Fruit fly (Drosophila melanogaster) whole organism, embryonic: ENCODE results near the gene Mst89B.
A peak's percentile ranks its signal among the peaks of the same experiment; 100 is the strongest.

Source experiments
- ATbp ChIP-seq: fragments of 200-800 bp; sonication (Bioruptor generic); optimal IDR thresholded peaks from 2 replicates; lab custom pipeline; 2017; ENCODE audit warnings: missing biosample characterization, mild to moderate bottlenecking, missing genetic modification characterization, missing genetic modification reagents
- CG10462 ChIP-seq: fragments of 200-800 bp; sonication (Bioruptor generic); optimal IDR thresholded peaks from 2 replicates; lab custom pipeline; 2016; ENCODE audit warnings: missing biosample characterization, missing genetic modification characterization
- CG12155 ChIP-seq: fragments of 200-800 bp; sonication (Bioruptor generic); optimal IDR thresholded peaks from 3 replicates; lab custom pipeline; 2016; ENCODE audit warnings: missing biosample characterization, missing genetic modification characterization
- CG14014 ChIP-seq: fragments of 200-800 bp; sonication (Bioruptor generic); IDR thresholded peaks from 2 replicates; pipeline ENCODE4 v1.3.6; 2022; ENCODE audit warnings: missing biosample characterization, missing genetic modification characterization
- CG15696 ChIP-seq: fragments of 200-800 bp; sonication (Bioruptor generic); optimal IDR thresholded peaks from 2 replicates; lab custom pipeline; 2019; ENCODE audit warnings: missing biosample characterization, mild to moderate bottlenecking, missing genetic modification characterization, moderate library complexity
- CG2129 ChIP-seq: fragments of 200-800 bp; sonication (Bioruptor generic); IDR thresholded peaks from 2 replicates; pipeline ENCODE4 v1.3.6; 2022; ENCODE audit warnings: missing biosample characterization, missing genetic modification characterization; ENCODE audit not compliant: partially characterized antibody
- CG2202 ChIP-seq: fragments of 200-800 bp; sonication (Bioruptor generic); optimal IDR thresholded peaks from 2 replicates; lab custom pipeline; 2018; ENCODE audit warnings: missing biosample characterization, mild to moderate bottlenecking, missing genetic modification characterization
- CG2712 ChIP-seq: fragments of 200-800 bp; optimal IDR thresholded peaks from 3 replicates; lab custom pipeline; 2019; ENCODE audit warnings: missing biosample characterization, mild to moderate bottlenecking, missing genetic modification characterization, moderate library complexity
- CG30020 ChIP-seq: fragments of 200-800 bp; optimal IDR thresholded peaks from 2 replicates; lab custom pipeline; 2019; ENCODE audit warnings: missing biosample characterization, mild to moderate bottlenecking, missing genetic modification characterization, moderate library complexity
- CG5180 ChIP-seq: fragments of 200-800 bp; sonication (Bioruptor generic); optimal IDR thresholded peaks from 3 replicates; lab custom pipeline; 2017; ENCODE audit warnings: missing biosample characterization, missing genetic modification characterization, mild to moderate bottlenecking, moderate library complexity, missing genetic modification reagents
- CG6813 ChIP-seq: fragments of 200-800 bp; sonication (Bioruptor generic); optimal IDR thresholded peaks from 2 replicates; lab custom pipeline; 2017; ENCODE audit warnings: missing biosample characterization, missing genetic modification characterization, mild to moderate bottlenecking, moderate library complexity, missing genetic modification reagents
- CG9817 ChIP-seq: fragments of 200-800 bp; sonication (Bioruptor generic); optimal IDR thresholded peaks from 2 replicates; lab custom pipeline; 2018; ENCODE audit warnings: missing biosample characterization, mild to moderate bottlenecking, missing genetic modification characterization, moderate library complexity
- Eip74EF ChIP-seq, 2 experiments: fragments of 200-800 bp in 1 of 2; fragments of >200 bp in 1 of 2; sonication (Bioruptor generic) in 1 of 2; optimal IDR thresholded peaks; 2 replicates each; lab custom pipeline; 2017 to 2019; ENCODE audit warnings: missing biosample characterization in 2 of 2, missing genetic modification characterization in 2 of 2, mild to moderate bottlenecking in 1 of 2, moderate library complexity in 1 of 2
- Elba2 ChIP-seq: fragments of 200-800 bp; sonication (Bioruptor generic); optimal IDR thresholded peaks from 3 replicates; lab custom pipeline; 2016; ENCODE audit warnings: missing biosample characterization, missing genetic modification characterization
- Fer2 ChIP-seq: fragments of 200-800 bp; sonication (Bioruptor generic); optimal IDR thresholded peaks from 2 replicates; lab custom pipeline; 2018; ENCODE audit warnings: missing biosample characterization, mild to moderate bottlenecking, missing genetic modification characterization, moderate library complexity
- HHEX ChIP-seq: fragments of 200-800 bp; sonication (Bioruptor generic); optimal IDR thresholded peaks from 3 replicates; lab custom pipeline; 2017; ENCODE audit warnings: missing biosample characterization, mild to moderate bottlenecking, missing genetic modification characterization, missing genetic modification reagents
- HLH54F ChIP-seq: fragments of 200-800 bp; sonication (Bioruptor generic); optimal IDR thresholded peaks from 3 replicates; lab custom pipeline; 2016; ENCODE audit warnings: missing biosample characterization, missing genetic modification characterization
- HLHmδ ChIP-seq: fragments of 200-800 bp; sonication (Bioruptor generic); optimal IDR thresholded peaks from 2 replicates; lab custom pipeline; 2018; ENCODE audit warnings: missing biosample characterization, mild to moderate bottlenecking, missing genetic modification characterization, moderate library complexity
- Hey ChIP-seq: fragments of 200-800 bp; sonication (Bioruptor generic); optimal IDR thresholded peaks from 3 replicates; lab custom pipeline; 2018; ENCODE audit warnings: missing biosample characterization, mild to moderate bottlenecking, missing genetic modification characterization
- HmgZ ChIP-seq: fragments of 200-800 bp; sonication (Bioruptor generic); optimal IDR thresholded peaks from 2 replicates; lab custom pipeline; 2018; ENCODE audit warnings: missing biosample characterization, mild to moderate bottlenecking, missing genetic modification characterization
- Hr51 ChIP-seq, 2 experiments: fragments of 200-800 bp; sonication (Bioruptor generic); optimal IDR thresholded peaks; 2 replicates in 1 of 2; 3 replicates in 1 of 2; lab custom pipeline; 2016 to 2018; ENCODE audit warnings: missing biosample characterization in 2 of 2, missing genetic modification characterization in 2 of 2, mild to moderate bottlenecking in 1 of 2, moderate library complexity in 1 of 2
- Hsf ChIP-seq: fragments of 200-800 bp; sonication (Bioruptor generic); optimal IDR thresholded peaks from 3 replicates; lab custom pipeline; 2016; ENCODE audit warnings: missing biosample characterization, missing genetic modification characterization
- Xbp1 ChIP-seq: fragments of 200-800 bp; sonication (Bioruptor generic); optimal IDR thresholded peaks from 3 replicates; lab custom pipeline; 2016; ENCODE audit warnings: missing biosample characterization, mild to moderate bottlenecking, missing genetic modification characterization
- br ChIP-seq: fragments of >200 bp; optimal IDR thresholded peaks from 2 replicates; lab custom pipeline; 2017
- caup ChIP-seq: fragments of 200-800 bp; sonication (Bioruptor generic); optimal IDR thresholded peaks from 3 replicates; lab custom pipeline; 2017; ENCODE audit warnings: missing biosample characterization, mild to moderate bottlenecking, missing genetic modification characterization, moderate library complexity; ENCODE audit not compliant: severe bottlenecking
- chn ChIP-seq: fragments of 200-800 bp; sonication (Bioruptor generic); optimal IDR thresholded peaks from 2 replicates; lab custom pipeline; 2016; ENCODE audit warnings: missing biosample characterization, missing genetic modification characterization
- croc ChIP-seq: fragments of 200-800 bp; sonication (Bioruptor generic); conservative IDR thresholded peaks from 3 replicates; pipeline ENCODE4 v1.3.6; 2022; ENCODE audit warnings: missing biosample characterization, missing genetic modification characterization
- eve ChIP-seq, 2 experiments: fragments of >200 bp; optimal IDR thresholded peaks; 2 replicates each; lab custom pipeline; 2017; ENCODE audit warnings: missing biosample characterization in 2 of 2, missing genetic modification characterization in 2 of 2
- gsb-n ChIP-seq: fragments of 200-800 bp; sonication (Bioruptor generic); optimal IDR thresholded peaks from 3 replicates; lab custom pipeline; 2018; ENCODE audit warnings: missing biosample characterization, mild to moderate bottlenecking, missing genetic modification characterization
- hbn ChIP-seq: fragments of 200-800 bp; sonication (Bioruptor generic); IDR thresholded peaks from 2 replicates; pipeline ENCODE4 v1.3.6; 2022; ENCODE audit warnings: missing biosample characterization, missing genetic modification characterization; ENCODE audit not compliant: partially characterized antibody
- inv ChIP-seq: fragments of 200-800 bp; sonication (Bioruptor generic); IDR thresholded peaks from 2 replicates; pipeline ENCODE4 v1.3.6; 2022; ENCODE audit warnings: missing biosample characterization, missing genetic modification characterization; ENCODE audit not compliant: partially characterized antibody
- ken ChIP-seq: fragments of 200-800 bp; sonication (Bioruptor generic); IDR thresholded peaks from 3 replicates; pipeline ENCODE4 v1.3.6; 2022; ENCODE audit warnings: missing biosample characterization, missing genetic modification characterization
- luna ChIP-seq: fragments of 200-800 bp; sonication (Bioruptor generic); optimal IDR thresholded peaks from 2 replicates; lab custom pipeline; 2016; ENCODE audit warnings: missing biosample characterization, missing genetic modification characterization
- nerfin-2 ChIP-seq: fragments of 200-800 bp; sonication (Bioruptor generic); IDR thresholded peaks from 2 replicates; pipeline ENCODE4 v1.3.6; 2022; ENCODE audit warnings: missing biosample characterization, missing genetic modification characterization; ENCODE audit not compliant: partially characterized antibody
- nmo ChIP-seq: fragments of 200-800 bp; sonication (Bioruptor generic); optimal IDR thresholded peaks from 2 replicates; lab custom pipeline; 2018; ENCODE audit warnings: missing biosample characterization, mild to moderate bottlenecking, missing genetic modification characterization, moderate library complexity
- pan ChIP-seq, 4 experiments: fragments of >200 bp in 3 of 4; fragments of 200-800 bp in 1 of 4; sonication (Bioruptor generic) in 1 of 4; optimal IDR thresholded peaks in 3 of 4; IDR thresholded peaks in 1 of 4; 2 replicates each; pipeline versions ENCODE4 v1.3.6 to Lab custom; 2017 to 2022; ENCODE audit warnings: missing biosample characterization in 2 of 4, missing genetic modification characterization in 2 of 4, mixed read lengths in 1 of 4
- peb ChIP-seq: fragments of 200-800 bp; sonication (Bioruptor generic); IDR thresholded peaks from 2 replicates; pipeline ENCODE4 v1.3.6; 2022; ENCODE audit warnings: missing biosample characterization, missing genetic modification characterization
- pho ChIP-seq: fragments of 200-800 bp; sonication (Bioruptor generic); optimal IDR thresholded peaks from 2 replicates; lab custom pipeline; 2016; ENCODE audit warnings: missing biosample characterization, missing genetic modification characterization
- psq ChIP-seq: fragments of 200-800 bp; sonication (Bioruptor generic); optimal IDR thresholded peaks from 2 replicates; lab custom pipeline; 2017; ENCODE audit warnings: missing biosample characterization, missing genetic modification characterization
- shn ChIP-seq: fragments of 200-800 bp; sonication (Bioruptor generic); optimal IDR thresholded peaks from 3 replicates; lab custom pipeline; 2016; ENCODE audit warnings: missing biosample characterization, missing genetic modification characterization
- sim ChIP-seq: fragments of 200-800 bp; sonication (Bioruptor generic); IDR thresholded peaks from 2 replicates; pipeline ENCODE4 v1.3.6; 2022; ENCODE audit warnings: missing biosample characterization, missing genetic modification characterization
- slou ChIP-seq: fragments of 200-800 bp; sonication (Bioruptor generic); optimal IDR thresholded peaks from 3 replicates; lab custom pipeline; 2016; ENCODE audit warnings: missing biosample characterization, missing genetic modification characterization
- sug ChIP-seq: fragments of 200-800 bp; optimal IDR thresholded peaks from 2 replicates; lab custom pipeline; 2019; ENCODE audit warnings: missing biosample characterization, mild to moderate bottlenecking, missing genetic modification characterization, moderate library complexity
- tin ChIP-seq: fragments of 200-800 bp; sonication (Bioruptor generic); optimal IDR thresholded peaks from 3 replicates; lab custom pipeline; 2016; ENCODE audit warnings: missing biosample characterization, missing genetic modification characterization
- toy ChIP-seq: fragments of 200-800 bp; sonication (Bioruptor generic); IDR thresholded peaks from 2 replicates; pipeline ENCODE4 v1.3.6; 2022; ENCODE audit warnings: missing biosample characterization, missing genetic modification characterization
- wek ChIP-seq: fragments of 200-800 bp; sonication (Bioruptor generic); optimal IDR thresholded peaks from 3 replicates; lab custom pipeline; 2018; ENCODE audit warnings: missing biosample characterization, mild to moderate bottlenecking, missing genetic modification characterization, moderate library complexity
- zfh1 ChIP-seq: fragments of 200-800 bp; sonication (Bioruptor generic); IDR thresholded peaks from 3 replicates; pipeline ENCODE4 v1.3.6; 2022; ENCODE audit warnings: missing biosample characterization, missing genetic modification characterization

Mst89B gene

DNA sequence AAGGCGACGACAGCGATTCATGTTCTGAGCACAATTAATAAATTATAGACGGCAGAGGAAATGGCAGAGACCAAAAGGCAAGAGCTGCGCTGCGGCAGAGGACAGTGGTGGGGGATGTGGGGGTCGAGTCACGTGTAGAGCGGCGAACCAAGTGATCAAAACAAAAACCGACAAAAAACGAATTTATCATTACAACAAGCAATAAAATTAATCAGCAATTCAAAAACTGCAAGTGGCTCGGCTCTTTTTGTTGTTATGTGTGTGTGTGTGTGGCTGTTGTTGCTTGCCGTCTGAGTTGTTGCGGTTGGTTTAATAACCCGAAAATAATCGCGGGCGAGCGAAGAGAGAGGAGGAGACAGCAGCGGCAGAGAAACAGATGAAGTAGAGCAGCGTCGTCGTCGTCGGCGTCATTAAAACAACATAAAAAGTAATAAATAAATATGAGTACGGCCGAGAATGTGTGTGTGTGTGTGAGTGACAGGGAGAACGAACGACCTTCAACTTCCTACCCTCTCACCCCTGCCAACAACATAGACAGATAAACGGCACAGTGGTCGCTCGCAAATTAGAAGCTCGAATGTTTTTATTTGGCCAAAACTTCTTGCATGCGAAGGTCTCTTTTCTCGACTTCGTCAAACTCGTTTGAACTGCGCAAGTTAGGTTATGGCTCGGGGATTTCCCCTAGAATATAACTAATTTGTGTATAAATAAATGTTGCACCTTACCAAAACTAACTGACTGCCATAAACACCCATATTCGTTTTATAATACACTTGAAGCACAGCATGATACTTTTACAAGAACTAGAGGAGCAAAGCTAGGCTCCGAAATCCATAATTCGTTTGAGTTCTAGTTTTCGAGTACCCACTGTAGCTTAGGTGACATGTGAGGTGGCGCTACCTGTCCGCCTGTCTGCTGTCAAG, 35.2 kb upstream of the Mst89B start:
- no peak for TF ChIP-seq CG14014 (GFP tag; lab: Robert Waterston, UW)
- peak; percentile 77 for TF ChIP-seq Hsf (GFP tag; lab: Kevin White, UChicago)
- peak; percentile 90 for TF ChIP-seq psq (GFP tag; lab: Kevin White, UChicago)
- peak; percentile 42 for TF ChIP-seq pho (GFP tag; lab: Kevin White, UChicago)
- TF ChIP-seq HLH54F (GFP tag; lab: Kevin White, UChicago), result peak; percentile 76
- no peak for TF ChIP-seq peb
- no peak for TF ChIP-seq zfh1
- peak; percentile 47 to 77 for TF ChIP-seq Hr51 (GFP tag; optimal IDR thresholded peaks at IDR 0.05; lab: Kevin White, UChicago)
- TF ChIP-seq nerfin-2 (GFP tag; lab: Robert Waterston, UW), result no peak
- peak; percentile 34 for TF ChIP-seq CG2202 (tag; lab: Kevin White, UChicago)
- peak; percentile 11 for TF ChIP-seq CG10462 (GFP tag; lab: Kevin White, UChicago)
- no peak for TF ChIP-seq Hey (tag; lab: Kevin White, UChicago)
- no peak for TF ChIP-seq pan (optimal IDR thresholded peaks at IDR 0.05; lab: Kevin White, UChicago)
- TF ChIP-seq pan (GFP tag; optimal IDR thresholded peaks at IDR 0.05 in 1 of 2, IDR thresholded peaks at IDR 0.05 in 1 of 2), result no peak
- peak; percentile 23 for TF ChIP-seq HmgZ (tag; lab: Kevin White, UChicago)
- peak; percentile 67 for TF ChIP-seq CG9817
- TF ChIP-seq CG5180 (GFP tag; lab: Kevin White, UChicago), result peak; percentile 66
- TF ChIP-seq CG2712, result peak; percentile 86
- peak; percentile 67 for TF ChIP-seq sug (tag; lab: Kevin White, UChicago)
- peak; percentile 71 for TF ChIP-seq Xbp1 (GFP tag; lab: Kevin White, UChicago)
- TF ChIP-seq hbn (GFP tag; lab: Robert Waterston, UW), result no peak
- peak; percentile 67 for TF ChIP-seq chn (GFP tag; lab: Kevin White, UChicago)
- peak; percentile 25 for TF ChIP-seq CG30020
- peak; percentile 85 for TF ChIP-seq nmo (GFP tag; lab: Kevin White, UChicago)
- TF ChIP-seq gsb-n (tag; lab: Kevin White, UChicago), result peak; percentile 52
- TF ChIP-seq sim (GFP tag; lab: Robert Waterston, UW), result no peak
- peak in 1 of 2 experiments; percentile 94 for TF ChIP-seq eve (GFP tag; optimal IDR thresholded peaks at IDR 0.05; lab: Kevin White, UChicago)
- peak; percentile 64 for TF ChIP-seq caup (GFP tag; lab: Kevin White, UChicago)
- TF ChIP-seq ken (GFP tag; lab: Robert Waterston, UW), result no peak
- TF ChIP-seq inv, result no peak
- no peak for TF ChIP-seq toy (GFP tag; lab: Robert Waterston, UW)
- TF ChIP-seq br, result no peak
- peak; percentile 66 for TF ChIP-seq tin
- no peak for TF ChIP-seq luna
- TF ChIP-seq CG6813, result peak; percentile 28
- TF ChIP-seq ATbp (GFP tag; lab: Kevin White, UChicago), result peak; percentile 73
- TF ChIP-seq Eip74EF (GFP tag; optimal IDR thresholded peaks at IDR 0.05; lab: Kevin White, UChicago), result peak in 1 of 2 experiments; percentile 52
- no peak for TF ChIP-seq wek (GFP tag; lab: Kevin White, UChicago)
- no peak for TF ChIP-seq Fer2 (tag; lab: Kevin White, UChicago)
- TF ChIP-seq CG12155 (GFP tag; lab: Kevin White, UChicago), result peak; percentile 58
- TF ChIP-seq HHEX (GFP tag; lab: Kevin White, UChicago), result peak; percentile 73
- TF ChIP-seq croc (GFP tag; lab: Robert Waterston, UW), result peak; percentile 67
- no peak for TF ChIP-seq CG2129 (GFP tag; lab: Robert Waterston, UW)
- no peak for TF ChIP-seq HLHmδ
- peak; percentile 50 for TF ChIP-seq CG15696 (tag; lab: Kevin White, UChicago)
- peak; percentile 60 for TF ChIP-seq shn (GFP tag; lab: Kevin White, UChicago)
- no peak for TF ChIP-seq slou (GFP tag; lab: Kevin White, UChicago)
- TF ChIP-seq Elba2, result no peak
